Worm (Caenorhabditis elegans): ENCODE data around the gene drn-1.

ce11 chrII:5301810-5302209 is 30.2 kb upstream of the drn-1 start:
- TF ChIP-seq unc-86 (tag; optimal IDR thresholded peaks at IDR 0.05) (no peak), tbx-2 (tag; optimal IDR thresholded peaks at IDR 0.05) (no peak), skn-1 (tag; optimal IDR thresholded peaks at IDR 0.05) (no peak), nhr-77 (tag; optimal IDR thresholded peaks at IDR 0.05) (no peak), ceh-63 (GFP tag; optimal IDR thresholded peaks at IDR 0.05) (no peak), unc-130 (tag; optimal IDR thresholded peaks at IDR 0.05) (no peak), nhr-11 (tag; optimal IDR thresholded peaks at IDR 0.05) (no peak), hpl-2 (GFP tag; optimal IDR thresholded peaks at IDR 0.05) (no peak), unc-62 (GFP tag; optimal IDR thresholded peaks at IDR 0.05) (no peak)

All from whole organism, L1 larva.